Worm (Caenorhabditis elegans) whole organism, L4/young adult: ENCODE measurements around the gene teg-1.

Source experiments
- dao-5 ChIP-seq: sonication (generic microtip); optimal IDR thresholded peaks from 2 replicates; lab custom pipeline; 2016; ENCODE audit warnings: missing genotype, missing genetic modification characterization, moderate library complexity, missing compliant biosample characterization
- him-1 ChIP-seq: sonication (generic microtip); optimal IDR thresholded peaks from 2 replicates; lab custom pipeline; 2016; ENCODE audit warnings: missing genotype, missing genetic modification reagents, missing genetic modification characterization, missing compliant biosample characterization

DNA sequence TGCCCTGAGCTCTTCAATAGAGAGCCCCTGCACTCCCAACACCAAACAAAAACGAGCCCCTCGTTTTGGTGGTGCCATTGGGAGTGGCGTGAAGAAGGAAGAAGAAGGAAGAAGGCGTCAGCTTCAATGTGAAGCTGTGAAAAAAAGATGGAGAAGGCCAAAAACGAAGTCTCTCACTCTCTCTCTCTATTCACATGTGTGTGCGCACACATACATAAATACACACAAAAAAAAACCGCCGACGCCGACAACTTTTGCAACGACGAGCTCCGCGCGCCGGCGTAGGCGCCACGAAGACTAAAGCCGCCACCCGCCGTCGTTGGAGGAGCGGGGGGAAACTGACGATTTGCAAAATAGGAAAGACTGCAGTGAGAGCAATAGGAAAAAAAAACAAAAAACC is 18.0 kb upstream of the teg-1 start:
- TF ChIP-seq him-1, result peak; percentile 23
- no peak for TF ChIP-seq dao-5 (tag; lab: Kevin White, UChicago)
